Fruit fly (Drosophila melanogaster) whole organism, prepupa: Measurements from ENCODE around the gene gce.

Experiments
- CG10631 ChIP-seq: fragments of 200-800 bp; sonication (Bioruptor generic); optimal IDR thresholded peaks from 2 replicates; lab custom pipeline; 2016; ENCODE audit warnings: missing biosample characterization, missing genetic modification characterization
- CG10669 ChIP-seq: fragments of 200-800 bp; sonication (Bioruptor generic); optimal IDR thresholded peaks from 3 replicates; lab custom pipeline; 2018; ENCODE audit warnings: missing biosample characterization, mild to moderate bottlenecking, missing genetic modification characterization, moderate library complexity
- CG11294 ChIP-seq: fragments of 200-800 bp; sonication (Bioruptor generic); IDR thresholded peaks from 2 replicates; pipeline ENCODE4 v1.3.6; 2022; ENCODE audit warnings: missing biosample characterization, missing genetic modification characterization
- CG11762 ChIP-seq: fragments of 200-800 bp; sonication (Bioruptor generic); optimal IDR thresholded peaks from 3 replicates; lab custom pipeline; 2016; ENCODE audit warnings: missing biosample characterization, missing genetic modification characterization; ENCODE audit not compliant: insufficient read depth
- CG15336 ChIP-seq: fragments of 200-800 bp; sonication (Bioruptor generic); IDR thresholded peaks from 2 replicates; pipeline ENCODE4 v1.3.6; 2022; ENCODE audit warnings: missing biosample characterization, missing genetic modification characterization
- CG1621 ChIP-seq: fragments of 200-800 bp; sonication (Bioruptor generic); optimal IDR thresholded peaks from 3 replicates; lab custom pipeline; 2018; ENCODE audit warnings: missing biosample characterization, mild to moderate bottlenecking, missing genetic modification characterization
- CG16779 ChIP-seq: fragments of 200-800 bp; sonication (Bioruptor generic); optimal IDR thresholded peaks from 3 replicates; lab custom pipeline; 2017; ENCODE audit warnings: missing biosample characterization, mild to moderate bottlenecking, missing genetic modification characterization
- CG31627 ChIP-seq: fragments of 200-800 bp; sonication (Bioruptor generic); optimal IDR thresholded peaks from 3 replicates; lab custom pipeline; 2016; ENCODE audit warnings: missing biosample characterization, missing genetic modification characterization
- CG4318 ChIP-seq: fragments of 200-800 bp; sonication (Bioruptor generic); optimal IDR thresholded peaks from 3 replicates; lab custom pipeline; 2017; ENCODE audit warnings: missing biosample characterization, mild to moderate bottlenecking, missing genetic modification characterization
- CG6163 ChIP-seq: fragments of 200-800 bp; sonication (Bioruptor generic); IDR thresholded peaks from 3 replicates; pipeline ENCODE4 v1.3.6; 2022; ENCODE audit warnings: missing biosample characterization, missing genetic modification characterization
- CG6792 ChIP-seq: fragments of 200-800 bp; sonication (Bioruptor generic); optimal IDR thresholded peaks from 3 replicates; lab custom pipeline; 2016; ENCODE audit warnings: missing biosample characterization, missing genetic modification characterization
- CG6808 ChIP-seq: fragments of 200-800 bp; sonication (Bioruptor generic); optimal IDR thresholded peaks from 3 replicates; lab custom pipeline; 2017; ENCODE audit warnings: missing biosample characterization, missing genetic modification characterization, mild to moderate bottlenecking, moderate library complexity, missing genetic modification reagents
- CG7368 ChIP-seq: fragments of 200-800 bp; sonication (Bioruptor generic); optimal IDR thresholded peaks from 3 replicates; lab custom pipeline; 2016; ENCODE audit warnings: missing biosample characterization, missing genetic modification characterization
- CG8119 ChIP-seq: fragments of 200-800 bp; sonication (Bioruptor generic); IDR thresholded peaks from 3 replicates; pipeline ENCODE4 v1.3.6; 2022; ENCODE audit warnings: missing biosample characterization, missing genetic modification characterization
- CG9139 ChIP-seq: fragments of 200-800 bp; sonication (Bioruptor generic); optimal IDR thresholded peaks from 3 replicates; lab custom pipeline; 2017; ENCODE audit warnings: missing biosample characterization, mild to moderate bottlenecking, missing genetic modification characterization
- Eip75B ChIP-seq: fragments of 200-800 bp; sonication (Bioruptor generic); optimal IDR thresholded peaks from 3 replicates; lab custom pipeline; 2016; ENCODE audit warnings: missing biosample characterization, missing genetic modification characterization
- Eip78C ChIP-seq: fragments of 200-800 bp; sonication (Bioruptor generic); peaks from one replicate; lab custom pipeline; 2016; ENCODE audit warnings: missing biosample characterization, missing genetic modification characterization
- Eip93F ChIP-seq: fragments of 200-800 bp; sonication (Bioruptor generic); optimal IDR thresholded peaks from 2 replicates; lab custom pipeline; 2016; ENCODE audit warnings: missing biosample characterization, mild to moderate bottlenecking, missing genetic modification characterization
- Ets96B ChIP-seq: fragments of 200-800 bp; optimal IDR thresholded peaks from 2 replicates; lab custom pipeline; 2019; ENCODE audit warnings: missing biosample characterization, mild to moderate bottlenecking, missing genetic modification characterization, moderate library complexity
- Hr38 ChIP-seq: sonication (Bioruptor generic); optimal IDR thresholded peaks from 2 replicates; lab custom pipeline; 2016; ENCODE audit warnings: missing biosample characterization, missing genetic modification characterization
- Hr39 ChIP-seq: fragments of 200-800 bp; sonication (Bioruptor generic); optimal IDR thresholded peaks from 2 replicates; lab custom pipeline; 2016; ENCODE audit warnings: missing biosample characterization, missing genetic modification characterization
- Hr4 ChIP-seq: fragments of 200-800 bp; sonication (Bioruptor generic); optimal IDR thresholded peaks from 3 replicates; lab custom pipeline; 2016; ENCODE audit warnings: missing biosample characterization, missing genetic modification characterization
- Lpt ChIP-seq: fragments of 200-800 bp; sonication (Bioruptor generic); optimal IDR thresholded peaks from 3 replicates; lab custom pipeline; 2016; ENCODE audit warnings: missing biosample characterization, missing genetic modification characterization
- Met ChIP-seq: fragments of 200-800 bp; sonication (Bioruptor generic); optimal IDR thresholded peaks from 3 replicates; lab custom pipeline; 2016; ENCODE audit warnings: missing biosample characterization, missing genetic modification characterization
- OdsH ChIP-seq: fragments of 200-800 bp; sonication (Bioruptor generic); optimal IDR thresholded peaks from 3 replicates; lab custom pipeline; 2016; ENCODE audit warnings: missing biosample characterization, missing genetic modification characterization
- Sox15 ChIP-seq: fragments of 200-800 bp; sonication (Bioruptor generic); optimal IDR thresholded peaks from 3 replicates; lab custom pipeline; 2016; ENCODE audit warnings: missing biosample characterization, missing genetic modification characterization
- achi ChIP-seq: fragments of 200-800 bp; sonication (Bioruptor generic); optimal IDR thresholded peaks from 3 replicates; lab custom pipeline; 2016; ENCODE audit warnings: missing biosample characterization, missing genetic modification characterization
- acj6 ChIP-seq: fragments of 200-800 bp; sonication (Bioruptor generic); optimal IDR thresholded peaks from 3 replicates; lab custom pipeline; 2016; ENCODE audit warnings: missing biosample characterization, missing genetic modification characterization
- cyc ChIP-seq: fragments of 200-800 bp; sonication (Bioruptor generic); optimal IDR thresholded peaks from 3 replicates; lab custom pipeline; 2016; ENCODE audit warnings: missing biosample characterization, missing genetic modification characterization
- dsx ChIP-seq: fragments of 200-800 bp; optimal IDR thresholded peaks from 3 replicates; lab custom pipeline; 2019; ENCODE audit warnings: missing biosample characterization, mild to moderate bottlenecking, missing genetic modification characterization, moderate library complexity; ENCODE audit not compliant: poor library complexity, severe bottlenecking
- eg ChIP-seq: fragments of 200-800 bp; sonication (Bioruptor generic); IDR thresholded peaks from 3 replicates; pipeline ENCODE4 v1.3.6; 2022; ENCODE audit warnings: missing biosample characterization, missing genetic modification characterization
- esn ChIP-seq: fragments of 200-800 bp; sonication (Bioruptor generic); optimal IDR thresholded peaks from 2 replicates; lab custom pipeline; 2016; ENCODE audit warnings: missing biosample characterization, mild to moderate bottlenecking, missing genetic modification characterization, moderate library complexity
- fd59A ChIP-seq: fragments of 200-800 bp; sonication (Bioruptor generic); optimal IDR thresholded peaks from 2 replicates; lab custom pipeline; 2017; ENCODE audit warnings: missing biosample characterization, mild to moderate bottlenecking, missing genetic modification characterization, missing genetic modification reagents
- fd85E ChIP-seq: fragments of 200-800 bp; sonication (Bioruptor generic); optimal IDR thresholded peaks from 3 replicates; lab custom pipeline; 2016; ENCODE audit warnings: missing biosample characterization, missing genetic modification characterization
- lz ChIP-seq: fragments of 200-800 bp; sonication (Bioruptor generic); optimal IDR thresholded peaks from 3 replicates; lab custom pipeline; 2016; ENCODE audit warnings: missing biosample characterization, missing genetic modification characterization
- net ChIP-seq: fragments of 200-800 bp; sonication (Bioruptor generic); optimal IDR thresholded peaks from 3 replicates; lab custom pipeline; 2016; ENCODE audit warnings: missing biosample characterization, missing genetic modification characterization
- pdm3 ChIP-seq: fragments of 200-800 bp; sonication (Bioruptor generic); optimal IDR thresholded peaks from 3 replicates; lab custom pipeline; 2016; ENCODE audit warnings: missing biosample characterization, missing genetic modification characterization
- salr ChIP-seq, 2 experiments: fragments of 200-800 bp; sonication (Bioruptor generic); optimal IDR thresholded peaks; 3 replicates each; lab custom pipeline; 2016 to 2018; ENCODE audit warnings: missing biosample characterization in 2 of 2, missing genetic modification characterization in 2 of 2, mild to moderate bottlenecking in 1 of 2
- spab ChIP-seq: fragments of 200-800 bp; sonication (Bioruptor generic); optimal IDR thresholded peaks from 2 replicates; lab custom pipeline; 2017; ENCODE audit warnings: missing biosample characterization, mild to moderate bottlenecking, missing genetic modification characterization, missing genetic modification reagents
- ss ChIP-seq, 2 experiments: fragments of 200-800 bp; sonication (Bioruptor generic); optimal IDR thresholded peaks; 2 replicates in 1 of 2; 3 replicates in 1 of 2; lab custom pipeline; 2017 to 2018; ENCODE audit warnings: mild to moderate bottlenecking in 2 of 2, missing biosample characterization in 2 of 2, missing genetic modification characterization in 2 of 2, moderate library complexity in 1 of 2
- svp ChIP-seq: fragments of 200-800 bp; sonication (Bioruptor generic); peaks from one replicate; lab custom pipeline; 2016; ENCODE audit warnings: missing biosample characterization, missing genetic modification characterization
- vri ChIP-seq: fragments of 200-800 bp; sonication (Bioruptor generic); optimal IDR thresholded peaks from 3 replicates; lab custom pipeline; 2016; ENCODE audit warnings: missing biosample characterization, mild to moderate bottlenecking, missing genetic modification characterization

Gene gce

dm6 chrX:15319290-15319689 lies 21.7 kb downstream of the gce start, which contains the start of gene Top1 (continued):
- TF ChIP-seq CG4318 (GFP tag; lab: Kevin White, UChicago), result no peak
- TF ChIP-seq CG7368 (GFP tag; lab: Kevin White, UChicago), result no peak
- no peak for TF ChIP-seq fd85E (GFP tag; lab: Kevin White, UChicago)
- no peak for TF ChIP-seq net
- no peak for TF ChIP-seq spab (GFP tag; lab: Kevin White, UChicago)
- TF ChIP-seq achi (GFP tag; lab: Kevin White, UChicago), result no peak
- TF ChIP-seq CG6808, result no peak
- TF ChIP-seq svp (GFP tag; lab: Kevin White, UChicago), result no peak
- 0 out of 2 replicates have a peak, but pooled peaks have one; percentile 10 for TF ChIP-seq CG11294 (GFP tag; lab: Robert Waterston, UW)
- TF ChIP-seq Hr38 (GFP tag; lab: Kevin White, UChicago), result no peak
- TF ChIP-seq acj6 (GFP tag; lab: Kevin White, UChicago), result no peak
- no peak for TF ChIP-seq CG10631 (GFP tag; lab: Kevin White, UChicago)
- no peak for TF ChIP-seq lz (GFP tag; lab: Kevin White, UChicago)
- no peak for TF ChIP-seq CG9139 (GFP tag; lab: Kevin White, UChicago)
- TF ChIP-seq vri (GFP tag; lab: Kevin White, UChicago), result no peak
- TF ChIP-seq ss (GFP tag; optimal IDR thresholded peaks at IDR 0.05; lab: Kevin White, UChicago), result peak in 1 of 2 experiments; percentile 12
- TF ChIP-seq Lpt, result no peak
- no peak for TF ChIP-seq CG31627 (GFP tag; lab: Kevin White, UChicago)
- TF ChIP-seq CG6163 (GFP tag; lab: Robert Waterston, UW), result peak; percentile 36; the same call in 1 of the 3 replicates
- no peak for TF ChIP-seq cyc (GFP tag; lab: Kevin White, UChicago)
- no peak for TF ChIP-seq esn (GFP tag; lab: Kevin White, UChicago)
- TF ChIP-seq, all 60 proteins: peak for 10

dm6 chrX:15319699-15320482 lies 22.3 kb downstream of the gce start:
- TF ChIP-seq svp (GFP tag; lab: Kevin White, UChicago), result peak; percentile 75
- peak; percentile 61 for TF ChIP-seq Eip78C (GFP tag; lab: Kevin White, UChicago)
- no peak for TF ChIP-seq fd59A (GFP tag; lab: Kevin White, UChicago)
- peak; percentile 24; the same call in 1 of the 3 replicates for TF ChIP-seq eg (GFP tag; lab: Robert Waterston, UW)
- 0 out of 3 replicates have a peak, but pooled peaks have one; percentile 37 for TF ChIP-seq CG8119 (GFP tag; lab: Robert Waterston, UW)
- TF ChIP-seq CG6163 (GFP tag; lab: Robert Waterston, UW), result peak; percentile 21; the same call in 1 of the 3 replicates
- TF ChIP-seq net, result no peak

dm6 chrX:15320522-15320921 lies 23.0 kb downstream of the gce start:
- TF ChIP-seq CG4318 (GFP tag; lab: Kevin White, UChicago), result no peak
- peak; percentile 39 for TF ChIP-seq pdm3
- peak; percentile 57 for TF ChIP-seq CG15336 (GFP tag; lab: Robert Waterston, UW)
- peak; percentile 74 for TF ChIP-seq eg (GFP tag; lab: Robert Waterston, UW)
- no peak for TF ChIP-seq CG1621 (tag; lab: Kevin White, UChicago)
- TF ChIP-seq acj6 (GFP tag; lab: Kevin White, UChicago), result peak; percentile 4
- TF ChIP-seq Eip75B (GFP tag; lab: Kevin White, UChicago), result no peak
- peak; percentile 44 for TF ChIP-seq spab (GFP tag; lab: Kevin White, UChicago)
- TF ChIP-seq CG11762 (GFP tag; lab: Kevin White, UChicago), result peak; percentile 53
- TF ChIP-seq CG16779 (tag; lab: Kevin White, UChicago), result peak; percentile 45
- TF ChIP-seq vri (GFP tag; lab: Kevin White, UChicago), result peak; percentile 70
- peak; percentile 55 for TF ChIP-seq CG9139 (GFP tag; lab: Kevin White, UChicago)
- peak; percentile 43 for TF ChIP-seq net
- peak; percentile 77 for TF ChIP-seq CG8119 (GFP tag; lab: Robert Waterston, UW)
- peak; percentile 34 for TF ChIP-seq Eip93F (GFP tag; lab: Kevin White, UChicago)
- peak; percentile 80 for TF ChIP-seq Eip78C (GFP tag; lab: Kevin White, UChicago)
- TF ChIP-seq salr (GFP tag; optimal IDR thresholded peaks at IDR 0.05; lab: Kevin White, UChicago), result peak in 1 of 2 experiments; percentile 16
- TF ChIP-seq Ets96B (tag; lab: Kevin White, UChicago), result peak; percentile 42
- peak; percentile 17 for TF ChIP-seq dsx (GFP tag; lab: Kevin White, UChicago)
- TF ChIP-seq CG11294 (GFP tag; lab: Robert Waterston, UW), result no peak
- TF ChIP-seq lz (GFP tag; lab: Kevin White, UChicago), result no peak
- TF ChIP-seq Hr39 (GFP tag; lab: Kevin White, UChicago), result no peak
- peak; percentile 3 for TF ChIP-seq esn (GFP tag; lab: Kevin White, UChicago)
- TF ChIP-seq fd85E (GFP tag; lab: Kevin White, UChicago), result no peak
- TF ChIP-seq CG10631 (GFP tag; lab: Kevin White, UChicago), result no peak
- TF ChIP-seq Hr4 (GFP tag; lab: Kevin White, UChicago), result peak; percentile 23
- peak; percentile 32 for TF ChIP-seq OdsH (GFP tag; lab: Kevin White, UChicago)
- no peak for TF ChIP-seq fd59A (GFP tag; lab: Kevin White, UChicago)
- peak; percentile 24 for TF ChIP-seq CG10669
- TF ChIP-seq achi (GFP tag; lab: Kevin White, UChicago), result no peak
- peak; percentile 5 for TF ChIP-seq CG6792 (GFP tag; lab: Kevin White, UChicago)
- peak; percentile 40 for TF ChIP-seq Lpt
- peak; percentile 13 for TF ChIP-seq Met
- TF ChIP-seq Sox15 (GFP tag; lab: Kevin White, UChicago), result no peak
